Fruit fly (Drosophila melanogaster): ENCODE measurements around the gene Or94a.

- no peak for TF ChIP-seq CG8632 (GFP tag; optimal IDR thresholded peaks at IDR 0.05)
- TF ChIP-seq Lpt (GFP tag; optimal IDR thresholded peaks at IDR 0.05): no peak
- no peak for TF ChIP-seq topi (GFP tag; optimal IDR thresholded peaks at IDR 0.05)
- no peak for TF ChIP-seq CG34406 (GFP tag; optimal IDR thresholded peaks at IDR 0.05)
Measured at dm6 chr3R:22998623-22999179, 11.6 kb downstream of the Or94a start.
